Fruit fly (Drosophila melanogaster) whole organism, pupa: Measurements from ENCODE around the gene CG4393.
A peak's percentile ranks its signal among the peaks of the same experiment; 100 is the strongest.

ENCODE experiments used
- CG10348 ChIP-seq: fragments of 200-800 bp; sonication (Bioruptor generic); IDR thresholded peaks from 2 replicates; pipeline ENCODE4 v1.3.6; 2022; ENCODE audit warnings: missing biosample characterization, missing genetic modification characterization
- CG12605 ChIP-seq: fragments of 200-800 bp; sonication (Bioruptor generic); IDR thresholded peaks from 2 replicates; pipeline ENCODE4 v1.3.6; 2022; ENCODE audit warnings: missing biosample characterization, missing genetic modification characterization
- CG13204 ChIP-seq: fragments of 200-800 bp; sonication (Bioruptor generic); optimal IDR thresholded peaks from 2 replicates; lab custom pipeline; 2018; ENCODE audit warnings: missing biosample characterization, mild to moderate bottlenecking, missing genetic modification characterization, moderate library complexity
- CG14655 ChIP-seq: fragments of 200-800 bp; sonication (Bioruptor generic); optimal IDR thresholded peaks from 3 replicates; lab custom pipeline; 2017; ENCODE audit warnings: mild to moderate bottlenecking, missing biosample characterization, missing genetic modification reagents, missing genetic modification characterization
- CG15710 ChIP-seq: fragments of 200-800 bp; sonication (Bioruptor generic); optimal IDR thresholded peaks from 2 replicates; lab custom pipeline; 2018; ENCODE audit warnings: missing biosample characterization, mild to moderate bottlenecking, missing genetic modification characterization, moderate library complexity
- CG17806 ChIP-seq: fragments of 200-800 bp; sonication (Bioruptor generic); optimal IDR thresholded peaks from 2 replicates; lab custom pipeline; 2018; ENCODE audit warnings: missing biosample characterization, mild to moderate bottlenecking, missing genetic modification characterization, moderate library complexity
- CG32121 ChIP-seq: fragments of 200-800 bp; sonication (Bioruptor generic); IDR thresholded peaks from 2 replicates; pipeline ENCODE4 v1.3.6; 2022; ENCODE audit warnings: missing biosample characterization, missing genetic modification characterization
- CG34367 ChIP-seq: fragments of 200-800 bp; sonication (Bioruptor generic); optimal IDR thresholded peaks from 2 replicates; lab custom pipeline; 2018; ENCODE audit warnings: missing biosample characterization, mild to moderate bottlenecking, missing genetic modification characterization
- CG4496 ChIP-seq: fragments of 200-800 bp; sonication (Bioruptor generic); IDR thresholded peaks from 3 replicates; pipeline ENCODE4 v1.3.6; 2022; ENCODE audit warnings: missing biosample characterization, missing genetic modification characterization
- CG8159 ChIP-seq: fragments of 200-800 bp; sonication (Bioruptor generic); optimal IDR thresholded peaks from 3 replicates; lab custom pipeline; 2018; ENCODE audit warnings: missing biosample characterization, mild to moderate bottlenecking, missing genetic modification characterization, moderate library complexity
- CG8301 ChIP-seq: fragments of 200-800 bp; sonication (Bioruptor generic); optimal IDR thresholded peaks from 2 replicates; lab custom pipeline; 2018; ENCODE audit warnings: missing biosample characterization, mild to moderate bottlenecking, missing genetic modification characterization
- CG9948 ChIP-seq: fragments of 200-800 bp; sonication (Bioruptor generic); optimal IDR thresholded peaks from 2 replicates; lab custom pipeline; 2018; ENCODE audit warnings: missing biosample characterization, mild to moderate bottlenecking, missing genetic modification characterization, moderate library complexity
- D1 ChIP-seq: fragments of 200-800 bp; sonication (Bioruptor generic); optimal IDR thresholded peaks from 2 replicates; lab custom pipeline; 2018; ENCODE audit warnings: missing biosample characterization, mild to moderate bottlenecking, missing genetic modification characterization, moderate library complexity
- EcR ChIP-seq: fragments of 200-800 bp; sonication (Bioruptor generic); optimal IDR thresholded peaks from 3 replicates; lab custom pipeline; 2019; ENCODE audit warnings: missing biosample characterization, missing genetic modification characterization, mild to moderate bottlenecking, moderate library complexity, missing genetic modification reagents
- Ets98B ChIP-seq: fragments of 200-800 bp; sonication (Bioruptor generic); IDR thresholded peaks from 2 replicates; pipeline ENCODE4 v1.3.6; 2022; ENCODE audit warnings: missing biosample characterization, missing genetic modification characterization
- Pif1A ChIP-seq: fragments of 200-800 bp; sonication (Bioruptor generic); optimal IDR thresholded peaks from 3 replicates; lab custom pipeline; 2016; ENCODE audit warnings: missing biosample characterization, missing genetic modification characterization
- Pif1B ChIP-seq: fragments of 200-800 bp; sonication (Bioruptor generic); optimal IDR thresholded peaks from 3 replicates; lab custom pipeline; 2016; ENCODE audit warnings: missing biosample characterization, missing genetic modification characterization
- Snoo ChIP-seq: fragments of 200-800 bp; sonication (Bioruptor generic); optimal IDR thresholded peaks from 3 replicates; lab custom pipeline; 2017; ENCODE audit warnings: missing biosample characterization, mild to moderate bottlenecking, missing genetic modification characterization, inconsistent platforms
- fd96Ca ChIP-seq: fragments of 200-800 bp; sonication (Bioruptor generic); IDR thresholded peaks from 3 replicates; pipeline ENCODE4 v1.3.6; 2022; ENCODE audit warnings: missing biosample characterization, missing genetic modification characterization
- gl ChIP-seq: fragments of 200-800 bp; sonication (Bioruptor generic); optimal IDR thresholded peaks from 2 replicates; lab custom pipeline; 2018; ENCODE audit warnings: missing biosample characterization, mild to moderate bottlenecking, missing genetic modification characterization
- rn ChIP-seq: fragments of 200-800 bp; sonication (Bioruptor generic); IDR thresholded peaks from 2 replicates; pipeline ENCODE4 v1.3.6; 2022; ENCODE audit warnings: missing biosample characterization, missing genetic modification characterization

Gene CG4393

dm6 chr3R:23374290-23374689 is 10.3 kb downstream of the CG4393 start:
- TF ChIP-seq EcR: no peak
- peak; percentile 51 for TF ChIP-seq rn (GFP tag; lab: Robert Waterston, UW)
- peak; percentile 23 for TF ChIP-seq CG13204 (GFP tag; lab: Kevin White, UChicago)
- peak; percentile 22 for TF ChIP-seq CG8159 (tag; lab: Kevin White, UChicago)
- TF ChIP-seq Pif1A (GFP tag; lab: Kevin White, UChicago): peak; percentile 76
- TF ChIP-seq CG8301: peak; percentile 19
- TF ChIP-seq gl: peak; percentile 46
- peak; percentile 51 for TF ChIP-seq Pif1B
- TF ChIP-seq CG15710 (tag; lab: Kevin White, UChicago): peak; percentile 10
- TF ChIP-seq CG12605 (GFP tag; lab: Robert Waterston, UW): peak; percentile 81
- peak; percentile 87 for TF ChIP-seq CG4496 (GFP tag; lab: Robert Waterston, UW)
- TF ChIP-seq Ets98B: peak; percentile 84
- no peak for TF ChIP-seq CG34367
- no peak for TF ChIP-seq D1
- no peak for TF ChIP-seq CG9948
- peak; percentile 74; the same call in 2 of the 3 replicates for TF ChIP-seq fd96Ca (GFP tag; lab: Robert Waterston, UW)
- no peak for TF ChIP-seq CG10348 (GFP tag; lab: Robert Waterston, UW)
- TF ChIP-seq CG32121 (GFP tag; lab: Robert Waterston, UW): peak; percentile 89
- peak; percentile 30 for TF ChIP-seq CG14655 (GFP tag; lab: Kevin White, UChicago)
- peak; percentile 20 for TF ChIP-seq CG17806 (tag; lab: Kevin White, UChicago)
- peak; percentile 57 for TF ChIP-seq Snoo (tag; lab: Kevin White, UChicago)

DNA sequence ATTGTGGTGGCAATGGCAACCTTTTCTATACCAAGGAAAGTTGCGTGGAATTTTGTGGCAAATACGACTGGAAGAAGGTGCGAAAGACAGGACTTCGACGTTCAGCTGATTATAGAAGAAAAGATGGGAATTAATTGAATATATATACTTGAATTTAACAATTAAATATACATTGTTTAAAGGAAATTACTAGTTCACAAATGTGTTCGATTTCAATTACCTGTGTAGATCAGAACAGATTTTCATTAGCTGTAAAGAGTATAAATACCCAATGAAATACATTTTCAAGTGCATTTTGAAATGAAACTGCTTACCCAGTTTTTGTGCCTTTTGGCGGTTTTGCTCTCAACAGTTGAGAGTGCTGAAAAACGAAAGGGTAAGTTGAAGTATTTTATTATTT is 11.2 kb downstream of the CG4393 start, which contains the start of gene CG42828:
Gene CG42828, plus strand, starts transcription at position 301 of the 400 bp plus-strand sequence.
- no peak for TF ChIP-seq CG9948
- no peak for TF ChIP-seq CG17806 (tag; lab: Kevin White, UChicago)
- TF ChIP-seq CG10348 (GFP tag; lab: Robert Waterston, UW): no peak
- TF ChIP-seq CG15710 (tag; lab: Kevin White, UChicago): no peak
- TF ChIP-seq CG14655 (GFP tag; lab: Kevin White, UChicago): no peak
- TF ChIP-seq fd96Ca (GFP tag; lab: Robert Waterston, UW): no peak
- no peak for TF ChIP-seq CG8159 (tag; lab: Kevin White, UChicago)
- TF ChIP-seq CG4496 (GFP tag; lab: Robert Waterston, UW): no peak
- no peak for TF ChIP-seq CG34367
- TF ChIP-seq D1: no peak
- TF ChIP-seq Ets98B: no peak
- TF ChIP-seq EcR: no peak
- TF ChIP-seq CG8301: no peak

DNA sequence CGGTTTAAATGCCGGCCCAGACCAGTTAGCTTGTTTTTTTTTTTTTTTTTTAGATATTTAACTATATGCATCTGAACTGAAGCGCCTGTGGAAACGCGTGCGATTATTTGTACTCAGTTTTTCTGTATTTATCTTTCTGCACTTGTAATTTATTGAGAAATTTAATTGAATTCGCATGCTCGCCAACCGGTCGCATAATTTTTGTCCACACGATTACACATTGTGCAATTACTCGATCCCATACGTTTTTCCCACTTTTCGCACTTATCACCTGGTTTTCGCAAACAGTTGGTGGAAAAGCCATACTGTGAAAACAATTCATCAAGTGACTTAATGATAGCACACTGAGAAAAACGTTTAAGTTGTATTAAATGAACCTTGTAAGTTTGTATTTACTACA is 12.0 kb downstream of the CG4393 start, which contains the start of gene CG42827:
Gene CG42827, plus strand, starts transcription at position 301 of the 400 bp plus-strand sequence.
- no peak for TF ChIP-seq CG13204 (GFP tag; lab: Kevin White, UChicago)
- TF ChIP-seq rn (GFP tag; lab: Robert Waterston, UW): no peak
- no peak for TF ChIP-seq fd96Ca (GFP tag; lab: Robert Waterston, UW)
- TF ChIP-seq CG9948: no peak
- no peak for TF ChIP-seq CG32121 (GFP tag; lab: Robert Waterston, UW)
- TF ChIP-seq CG14655 (GFP tag; lab: Kevin White, UChicago): no peak
- no peak for TF ChIP-seq CG17806 (tag; lab: Kevin White, UChicago)
- no peak for TF ChIP-seq CG10348 (GFP tag; lab: Robert Waterston, UW)
- no peak for TF ChIP-seq D1
- no peak for TF ChIP-seq CG8159 (tag; lab: Kevin White, UChicago)

dm6 chr3R:23368235-23368634 is 16.3 kb downstream of the CG4393 start:
- TF ChIP-seq D1 (no peak), fd96Ca (GFP tag; lab: Robert Waterston, UW) (0 out of 3 replicates have a peak, but pooled peaks have one; percentile 39), gl (no peak), CG15710 (tag; lab: Kevin White, UChicago) (peak; percentile 11), Pif1A (GFP tag; lab: Kevin White, UChicago) (peak; percentile 43), CG17806 (tag; lab: Kevin White, UChicago) (no peak), CG9948 (peak; percentile 25), CG8159 (tag; lab: Kevin White, UChicago) (peak; percentile 8), CG14655 (GFP tag; lab: Kevin White, UChicago) (peak; percentile 60), CG4496 (GFP tag; lab: Robert Waterston, UW) (no peak), Pif1B (peak; percentile 7), CG34367 (peak; percentile 10), CG8301 (peak; percentile 44)

dm6 chr3R:23367540-23367939 is 17.0 kb downstream of the CG4393 start:
- TF ChIP-seq rn (GFP tag; lab: Robert Waterston, UW) (no peak), CG8159 (tag; lab: Kevin White, UChicago) (no peak), CG17806 (tag; lab: Kevin White, UChicago) (no peak), Snoo (tag; lab: Kevin White, UChicago) (no peak), Ets98B (peak; percentile 43), CG9948 (no peak), Pif1B (no peak), gl (no peak), Pif1A (GFP tag; lab: Kevin White, UChicago) (peak; percentile 0), CG4496 (GFP tag; lab: Robert Waterston, UW) (peak; percentile 57; the same call in 2 of the 3 replicates), CG14655 (GFP tag; lab: Kevin White, UChicago) (peak; percentile 58), CG8301 (peak; percentile 53), CG34367 (no peak), fd96Ca (GFP tag; lab: Robert Waterston, UW) (no peak), CG10348 (GFP tag; lab: Robert Waterston, UW) (no peak)

dm6 chr3R:23365028-23365427 is 19.5 kb downstream of the CG4393 start:
- TF ChIP-seq Ets98B (peak; percentile 50; the same call in 1 of the 2 replicates), CG14655 (GFP tag; lab: Kevin White, UChicago) (peak; percentile 17), EcR (no peak), CG4496 (GFP tag; lab: Robert Waterston, UW) (peak; percentile 69; the same call in 2 of the 3 replicates), Pif1A (GFP tag; lab: Kevin White, UChicago) (peak; percentile 18), CG34367 (no peak), CG8159 (tag; lab: Kevin White, UChicago) (no peak), CG12605 (GFP tag; lab: Robert Waterston, UW) (0 out of 2 replicates have a peak, but pooled peaks have one; percentile 12), CG32121 (GFP tag; lab: Robert Waterston, UW) (peak; percentile 11; the same call in 1 of the 2 replicates), CG8301 (peak; percentile 58)
